Fruit fly (Drosophila melanogaster): ENCODE results near the gene pic.

dm6 chr3R:13033670-13034069, 18.4 kb upstream of the pic start:
- TF ChIP-seq h (optimal IDR thresholded peaks at IDR 0.05) (no peak), insv (optimal IDR thresholded peaks at IDR 0.05) (no peak), psq (optimal IDR thresholded peaks at IDR 0.05) (no peak), Sin3A (optimal IDR thresholded peaks at IDR 0.05) (no peak), ttk (optimal IDR thresholded peaks at IDR 0.05) (no peak)

Measured in Kc167 (cell line).